Worm (Caenorhabditis elegans): Measurements from ENCODE around the gene JC8.4.

DNA sequence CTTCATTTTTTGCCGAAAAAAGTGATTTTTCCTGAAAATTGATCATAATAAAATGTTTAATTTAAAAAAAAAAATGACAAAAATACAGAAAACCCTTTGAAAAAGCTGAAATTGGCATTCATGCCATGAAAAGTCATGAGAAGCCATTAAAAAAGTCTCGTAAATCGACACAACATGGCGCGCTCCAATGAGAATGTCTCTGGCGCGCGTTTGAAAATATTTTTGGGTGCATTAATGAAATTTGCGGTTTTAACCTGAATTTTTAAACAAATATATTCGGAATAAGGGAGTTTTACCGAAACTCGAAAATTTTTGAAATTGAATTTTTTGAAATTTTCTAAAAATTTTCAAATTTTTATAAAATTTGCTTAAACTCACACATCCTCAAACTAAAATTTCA, 4.3 kb downstream of the JC8.4 start:
- TF ChIP-seq xbp-1 (tag; optimal IDR thresholded peaks at IDR 0.05) (no peak), ztf-11 (tag; optimal IDR thresholded peaks at IDR 0.05) (no peak), elt-2 (tag; optimal IDR thresholded peaks at IDR 0.05) (no peak)

All from whole organism, L1 larva.